Worm (Caenorhabditis elegans) whole organism, young adult: ENCODE data around the gene F19B6.1.

Source experiments
- B0019.2 ChIP-seq: fragments of 200-800 bp; sonication (Bioruptor generic); conservative IDR thresholded peaks from 2 replicates; pipeline ENCODE4 v1.3.6; 2022; ENCODE audit warnings: missing genetic modification reagents, missing genetic modification characterization, missing compliant biosample characterization
- B0261.1 ChIP-seq: sonication (generic microtip); optimal IDR thresholded peaks from 2 replicates; lab custom pipeline; 2016; ENCODE audit warnings: mild to moderate bottlenecking, missing genetic modification characterization, moderate library complexity, missing compliant biosample characterization
- C17E4.6 ChIP-seq: fragments of 200-800 bp; sonication (Bioruptor generic); IDR thresholded peaks from 2 replicates; pipeline ENCODE4 v1.3.6; 2022; ENCODE audit warnings: missing genetic modification reagents, missing genetic modification characterization, missing compliant biosample characterization
- F10E7.11 ChIP-seq: sonication (generic microtip); optimal IDR thresholded peaks from 2 replicates; lab custom pipeline; 2017; ENCODE audit warnings: mild to moderate bottlenecking, missing genetic modification characterization, moderate library complexity, missing compliant biosample characterization
- F57A8.1 ChIP-seq: fragments of 200-800 bp; sonication (Bioruptor generic); optimal IDR thresholded peaks from 2 replicates; lab custom pipeline; 2018; ENCODE audit warnings: mild to moderate bottlenecking, missing genetic modification characterization, moderate library complexity, missing compliant biosample characterization
- T07F8.4 ChIP-seq: sonication (generic microtip); optimal IDR thresholded peaks from 2 replicates; lab custom pipeline; 2016; ENCODE audit warnings: mild to moderate bottlenecking, missing genetic modification characterization, moderate library complexity, missing compliant biosample characterization
- T26A5.8 ChIP-seq: sonication (generic microtip); optimal IDR thresholded peaks from 2 replicates; lab custom pipeline; 2016; ENCODE audit warnings: missing genetic modification characterization, missing compliant biosample characterization
- Y56A3A.18 ChIP-seq: fragments of 200-800 bp; sonication (Bioruptor generic); IDR thresholded peaks from 2 replicates; pipeline ENCODE4 v1.3.6; 2022; ENCODE audit warnings: missing genetic modification reagents, missing genetic modification characterization, missing compliant biosample characterization
- Y79H2A.3 ChIP-seq: fragments of 200-800 bp; sonication (Bioruptor generic); conservative IDR thresholded peaks from 2 replicates; pipeline ENCODE4 v1.3.6; 2022; ENCODE audit warnings: missing genetic modification reagents, missing genetic modification characterization, missing compliant biosample characterization
- atf-7 ChIP-seq: sonication (generic microtip); optimal IDR thresholded peaks from 2 replicates; lab custom pipeline; 2017; ENCODE audit warnings: mild to moderate bottlenecking, missing genetic modification characterization, missing compliant biosample characterization
- attf-3 ChIP-seq: fragments of 200-800 bp; sonication (Bioruptor generic); conservative IDR thresholded peaks from 2 replicates; pipeline ENCODE4 v1.3.6; 2022; ENCODE audit warnings: missing genetic modification reagents, missing genetic modification characterization, missing compliant biosample characterization
- attf-5 ChIP-seq: fragments of 200-800 bp; sonication (Bioruptor generic); optimal IDR thresholded peaks from 2 replicates; lab custom pipeline; 2018; ENCODE audit warnings: mild to moderate bottlenecking, missing genetic modification characterization, missing compliant biosample characterization
- bed-1 ChIP-seq: fragments of 200-800 bp; sonication (Bioruptor generic); IDR thresholded peaks from 2 replicates; pipeline ENCODE4 v1.3.6; 2022; ENCODE audit warnings: missing genetic modification reagents, missing genetic modification characterization, missing compliant biosample characterization
- cebp-1 ChIP-seq, 2 experiments: fragments of 200-800 bp in 1 of 2; sonication (Bioruptor generic) in 1 of 2; sonication (generic microtip) in 1 of 2; IDR thresholded peaks in 1 of 2; optimal IDR thresholded peaks in 1 of 2; 2 replicates each; pipeline versions ENCODE4 v1.3.6 to Lab custom; 2017 to 2022; ENCODE audit warnings: missing compliant biosample characterization in 2 of 2, missing genetic modification characterization in 2 of 2, mild to moderate bottlenecking in 1 of 2, missing genetic modification reagents in 1 of 2, moderate library complexity in 1 of 2
- ceh-27 ChIP-seq: fragments of 200-800 bp; sonication (Bioruptor generic); optimal IDR thresholded peaks from 2 replicates; lab custom pipeline; 2018; ENCODE audit warnings: mild to moderate bottlenecking, missing genetic modification characterization, moderate library complexity, missing compliant biosample characterization
- die-1 ChIP-seq: sonication (generic microtip); optimal IDR thresholded peaks from 2 replicates; lab custom pipeline; 2016; ENCODE audit warnings: missing genotype, mild to moderate bottlenecking, missing genetic modification characterization, missing compliant biosample characterization
- dpl-1 ChIP-seq: fragments of 150-350 bp; optimal IDR thresholded peaks from 2 replicates; lab custom pipeline; 2014; ENCODE audit warnings: missing biosample characterization, missing genetic modification reagents, missing genetic modification characterization
- egl-44 ChIP-seq: fragments of 200-800 bp; sonication (Bioruptor generic); IDR thresholded peaks from 2 replicates; pipeline ENCODE4 v1.3.6; 2022; ENCODE audit warnings: missing genetic modification reagents, missing genetic modification characterization, missing compliant biosample characterization
- him-1 ChIP-seq: sonication (generic microtip); optimal IDR thresholded peaks from 2 replicates; lab custom pipeline; 2016; ENCODE audit warnings: missing genotype, missing genetic modification reagents, missing genetic modification characterization, missing compliant biosample characterization
- hmg-1.2 ChIP-seq: fragments of 200-800 bp; sonication (Bioruptor generic); IDR thresholded peaks from 2 replicates; pipeline ENCODE4 v1.3.6; 2022; ENCODE audit warnings: missing genetic modification reagents, missing genetic modification characterization, missing compliant biosample characterization
- lag-1 ChIP-seq: fragments of 200-800 bp; sonication (Bioruptor generic); IDR thresholded peaks from 2 replicates; pipeline ENCODE4 v1.3.6; 2022; ENCODE audit warnings: missing genetic modification reagents, missing genetic modification characterization, missing compliant biosample characterization
- let-526 ChIP-seq: fragments of 200-800 bp; sonication (Bioruptor generic); IDR thresholded peaks from 2 replicates; pipeline ENCODE4 v1.3.6; 2022; ENCODE audit warnings: missing genetic modification reagents, missing genetic modification characterization, missing compliant biosample characterization
- lin-40 ChIP-seq: sonication (generic microtip); optimal IDR thresholded peaks from 2 replicates; lab custom pipeline; 2016; ENCODE audit warnings: missing genetic modification characterization, mild to moderate bottlenecking, missing compliant biosample characterization, missing genotype, missing genetic modification reagents
- lsy-27 ChIP-seq: sonication (generic microtip); optimal IDR thresholded peaks from 2 replicates; lab custom pipeline; 2017; ENCODE audit warnings: missing genetic modification characterization, mild to moderate bottlenecking, missing compliant biosample characterization, antibody characterized with exemption, missing genotype, borderline replicate concordance; ENCODE audit not compliant: insufficient read depth
- madf-10 ChIP-seq: sonication (generic microtip); optimal IDR thresholded peaks from 2 replicates; lab custom pipeline; 2016; ENCODE audit warnings: mild to moderate bottlenecking, missing genetic modification characterization, missing compliant biosample characterization
- mes-4 ChIP-seq: sonication (generic microtip); optimal IDR thresholded peaks from 2 replicates; lab custom pipeline; 2016; ENCODE audit warnings: missing genotype, missing genetic modification characterization, missing compliant biosample characterization
- mxl-1 ChIP-seq: sonication (generic microtip); optimal IDR thresholded peaks from 2 replicates; lab custom pipeline; 2016; ENCODE audit warnings: missing genetic modification characterization, missing compliant biosample characterization
- nfyb-1 ChIP-seq: fragments of 200-800 bp; sonication (Bioruptor generic); IDR thresholded peaks from 2 replicates; pipeline ENCODE4 v1.3.6; 2022; ENCODE audit warnings: missing genetic modification reagents, missing genetic modification characterization, missing compliant biosample characterization
- nhr-120 ChIP-seq: fragments of 200-800 bp; sonication (Bioruptor generic); IDR thresholded peaks from 2 replicates; pipeline ENCODE4 v1.3.6; 2022; ENCODE audit warnings: missing genetic modification characterization, missing compliant biosample characterization
- nhr-80 ChIP-seq: sonication (generic microtip); optimal IDR thresholded peaks from 2 replicates; lab custom pipeline; 2016; ENCODE audit warnings: missing genetic modification characterization, missing compliant biosample characterization
- nhr-90 ChIP-seq: sonication (generic microtip); optimal IDR thresholded peaks from 2 replicates; lab custom pipeline; 2016; ENCODE audit warnings: missing genotype, mild to moderate bottlenecking, missing genetic modification characterization, missing compliant biosample characterization
- pha-4 ChIP-seq: fragments of 150-350 bp; sonication (generic microtip); optimal IDR thresholded peaks from 2 replicates; lab custom pipeline; 2014; ENCODE audit warnings: missing biosample characterization, missing genetic modification reagents, missing genetic modification characterization
- repo-1 ChIP-seq: sonication (generic microtip); optimal IDR thresholded peaks from 2 replicates; lab custom pipeline; 2017; ENCODE audit warnings: mild to moderate bottlenecking, missing genetic modification characterization, missing compliant biosample characterization
- sea-2 ChIP-seq: fragments of 200-800 bp; sonication (Bioruptor generic); IDR thresholded peaks from 2 replicates; pipeline ENCODE4 v1.3.6; 2022; ENCODE audit warnings: missing genetic modification characterization, missing compliant biosample characterization
- unc-62 ChIP-seq: fragments of 150-350 bp; optimal IDR thresholded peaks from 2 replicates; lab custom pipeline; 2014; ENCODE audit warnings: missing biosample characterization, missing genetic modification reagents, missing genetic modification characterization
- ztf-18 ChIP-seq: sonication (generic microtip); optimal IDR thresholded peaks from 2 replicates; lab custom pipeline; 2016; ENCODE audit warnings: missing genotype, mild to moderate bottlenecking, missing genetic modification characterization, missing compliant biosample characterization
- ztf-26 ChIP-seq: sonication (generic microtip); optimal IDR thresholded peaks from 2 replicates; lab custom pipeline; 2017; ENCODE audit warnings: missing genetic modification characterization, missing compliant biosample characterization
- ztf-3 ChIP-seq: fragments of 200-800 bp; sonication (Bioruptor generic); optimal IDR thresholded peaks from 2 replicates; lab custom pipeline; 2018; ENCODE audit warnings: mild to moderate bottlenecking, missing genetic modification characterization, missing compliant biosample characterization
- ztf-6 ChIP-seq: fragments of 200-800 bp; sonication (Bioruptor generic); IDR thresholded peaks from 2 replicates; pipeline ENCODE4 v1.3.6; 2022; ENCODE audit warnings: missing genetic modification reagents, missing genetic modification characterization, missing compliant biosample characterization

F19B6.1 gene

DNA sequence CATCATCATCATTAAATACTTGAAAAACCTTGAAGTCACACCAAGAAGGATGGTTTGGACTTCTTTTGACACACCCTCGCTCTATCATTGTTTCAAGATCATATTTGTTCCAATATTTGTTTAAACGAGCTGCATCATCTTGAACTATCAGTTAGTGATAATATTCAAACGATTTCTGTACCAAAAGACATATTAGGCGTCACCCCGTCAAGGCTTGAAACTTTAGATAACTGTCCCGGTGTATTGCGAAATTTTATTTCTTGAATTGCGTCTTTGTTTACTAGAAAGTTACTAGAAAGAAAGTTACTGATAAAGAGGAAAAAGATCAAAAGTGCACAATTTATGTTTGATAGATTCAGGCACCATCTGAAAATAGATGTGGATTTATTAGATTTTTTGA, 29.9 kb downstream of the F19B6.1 start:
- TF ChIP-seq unc-62 (GFP tag; lab: Kevin White, UChicago) = peak; percentile 52
- peak; percentile 79 for TF ChIP-seq nhr-80 (tag; lab: Kevin White, UChicago)
- TF ChIP-seq cebp-1 (GFP tag; IDR thresholded peaks at IDR 0.05; lab: Robert Waterston, UW) = peak; percentile 93
- peak; percentile 95 for TF ChIP-seq cebp-1 (tag; optimal IDR thresholded peaks at IDR 0.05; lab: Kevin White, UChicago)
- no peak for TF ChIP-seq nhr-120
- 0 out of 2 replicates have a peak, but pooled peaks have one; percentile 26 for TF ChIP-seq nfyb-1 (GFP tag; lab: Robert Waterston, UW)
- no peak for TF ChIP-seq atf-7 (tag; lab: Kevin White, UChicago)
- TF ChIP-seq repo-1 = no peak
- TF ChIP-seq pha-4 = peak; percentile 29

DNA sequence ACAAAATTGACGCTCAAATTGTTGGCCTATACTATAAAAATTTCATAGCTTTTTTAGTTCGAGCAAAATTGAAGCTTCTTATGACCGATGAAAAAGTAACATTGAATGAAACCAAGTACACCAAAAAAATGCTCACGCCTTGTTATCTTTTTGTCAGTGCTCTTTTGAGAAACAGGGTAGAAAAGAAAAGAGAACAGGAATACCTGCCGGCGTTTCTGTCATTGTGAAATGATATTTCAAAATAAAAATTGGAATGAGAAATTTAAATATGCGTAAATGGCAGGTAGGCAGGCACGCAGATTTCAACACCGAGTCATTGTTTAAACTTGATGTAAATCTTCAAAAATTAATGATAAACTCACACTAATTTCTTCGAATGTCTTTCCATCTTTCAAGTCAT, 31.1 kb downstream of the F19B6.1 start:
- no peak for TF ChIP-seq attf-5
- TF ChIP-seq C17E4.6 (GFP tag; lab: Robert Waterston, UW) = no peak
- no peak for TF ChIP-seq mxl-1 (tag; lab: Kevin White, UChicago)
- peak; percentile 53; the same call in 1 of the 2 replicates for TF ChIP-seq cebp-1 (GFP tag; IDR thresholded peaks at IDR 0.05; lab: Robert Waterston, UW)
- peak; percentile 76 for TF ChIP-seq cebp-1 (tag; optimal IDR thresholded peaks at IDR 0.05; lab: Kevin White, UChicago)
- TF ChIP-seq nhr-80 (tag; lab: Kevin White, UChicago) = peak; percentile 71
- TF ChIP-seq Y56A3A.18 (GFP tag; lab: Robert Waterston, UW) = no peak
- TF ChIP-seq attf-3 (GFP tag; lab: Robert Waterston, UW) = no peak
- no peak for TF ChIP-seq F57A8.1 (GFP tag; lab: Kevin White, UChicago)
- TF ChIP-seq let-526 = no peak
- TF ChIP-seq lsy-27 (tag; lab: Kevin White, UChicago) = no peak
- TF ChIP-seq B0019.2 = no peak
- no peak for TF ChIP-seq lag-1 (GFP tag; lab: Robert Waterston, UW)
- no peak for TF ChIP-seq egl-44

DNA sequence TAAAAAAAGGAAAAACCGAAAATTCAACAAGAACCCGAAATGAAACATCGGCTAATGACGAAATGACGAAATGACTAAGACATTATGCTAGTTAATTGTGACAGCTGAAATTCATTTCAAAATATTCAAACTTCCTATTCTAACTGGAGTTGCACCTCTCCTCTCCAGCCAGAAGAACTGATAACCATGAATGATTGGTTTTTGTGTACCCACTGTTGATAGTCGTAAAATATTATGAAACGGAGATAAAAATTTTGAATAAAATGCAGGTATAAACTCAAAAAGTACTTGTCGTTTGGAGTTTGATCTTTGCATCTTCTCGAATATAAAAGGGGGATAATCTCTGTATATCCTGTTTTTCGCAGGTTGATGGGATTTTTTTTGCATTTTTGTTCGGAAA, 33.0 kb downstream of the F19B6.1 start:
- TF ChIP-seq dpl-1 (GFP tag; lab: Kevin White, UChicago) = no peak
- no peak for TF ChIP-seq ztf-18 (tag; lab: Kevin White, UChicago)
- TF ChIP-seq ztf-26 = no peak
- no peak for TF ChIP-seq B0261.1
- TF ChIP-seq T07F8.4 (tag; lab: Kevin White, UChicago) = no peak
- no peak for TF ChIP-seq cebp-1 (GFP tag; IDR thresholded peaks at IDR 0.05; lab: Robert Waterston, UW)
- peak; percentile 59 for TF ChIP-seq cebp-1 (tag; optimal IDR thresholded peaks at IDR 0.05; lab: Kevin White, UChicago)
- peak; percentile 66 for TF ChIP-seq nhr-80 (tag; lab: Kevin White, UChicago)

- no peak for TF ChIP-seq attf-5
- TF ChIP-seq T26A5.8 (tag; lab: Kevin White, UChicago) = no peak
- TF ChIP-seq him-1 (tag; lab: Kevin White, UChicago) = no peak
- no peak for TF ChIP-seq Y79H2A.3 (GFP tag; lab: Robert Waterston, UW)
- TF ChIP-seq nfyb-1 (GFP tag; lab: Robert Waterston, UW) = no peak
- no peak for TF ChIP-seq F10E7.11 (tag; lab: Kevin White, UChicago)
- TF ChIP-seq sea-2 = no peak
- no peak for TF ChIP-seq bed-1 (GFP tag; lab: Robert Waterston, UW)
- TF ChIP-seq ceh-27 = no peak
- no peak for TF ChIP-seq ztf-3 (GFP tag; lab: Kevin White, UChicago)
- no peak for TF ChIP-seq mes-4 (tag; lab: Kevin White, UChicago)
- TF ChIP-seq madf-10 (tag; lab: Kevin White, UChicago) = no peak
- TF ChIP-seq die-1 (tag; lab: Kevin White, UChicago) = no peak
- TF ChIP-seq hmg-1.2 (GFP tag; lab: Robert Waterston, UW) = no peak
- no peak for TF ChIP-seq lin-40
- TF ChIP-seq nhr-80 (tag; lab: Kevin White, UChicago) = no peak
- no peak for TF ChIP-seq ztf-6 (GFP tag; lab: Robert Waterston, UW)
- no peak for TF ChIP-seq nhr-90 (tag; lab: Kevin White, UChicago)
Measured at ce11 chrIV:12301161-12301560, 34.7 kb downstream of the F19B6.1 start, which contains the start of gene oac-59. TSS of gene oac-59 (minus strand) at chrIV:12301261.
